Worm (Caenorhabditis elegans) whole organism, L4 larva: ENCODE results near the gene C28H8.5.
A peak's percentile ranks its signal among the peaks of the same experiment; 100 is the strongest.

ENCODE experiments used
- F37D6.2 ChIP-seq: sonication (generic microtip); optimal IDR thresholded peaks from 2 replicates; lab custom pipeline; 2016; ENCODE audit warnings: mild to moderate bottlenecking, missing genetic modification characterization, missing compliant biosample characterization
- T20F7.1 ChIP-seq: fragments of 200-800 bp; sonication (Bioruptor generic); optimal IDR thresholded peaks from 2 replicates; lab custom pipeline; 2018; ENCODE audit warnings: mild to moderate bottlenecking, missing genetic modification characterization, missing compliant biosample characterization
- T26A8.4 ChIP-seq: fragments of 200-800 bp; sonication (Bioruptor generic); IDR thresholded peaks from 2 replicates; pipeline ENCODE4 v1.3.6; 2022; ENCODE audit warnings: missing genetic modification characterization, missing compliant biosample characterization
- Y48G9A.11 ChIP-seq: fragments of 200-800 bp; sonication (Bioruptor generic); IDR thresholded peaks from 2 replicates; pipeline ENCODE4 v1.3.6; 2022; ENCODE audit warnings: missing genetic modification reagents, missing genetic modification characterization, missing compliant biosample characterization
- Y5F2A.4 ChIP-seq: fragments of 200-800 bp; sonication (Bioruptor generic); optimal IDR thresholded peaks from 2 replicates; lab custom pipeline; 2018; ENCODE audit warnings: mild to moderate bottlenecking, missing genetic modification characterization, missing compliant biosample characterization
- ZK337.2 ChIP-seq: fragments of 200-800 bp; sonication (Bioruptor generic); IDR thresholded peaks from 2 replicates; pipeline ENCODE4 v1.3.6; 2022; ENCODE audit warnings: missing genetic modification reagents, missing genetic modification characterization, missing compliant biosample characterization
- aha-1 ChIP-seq: fragments of 150-350 bp; peaks from one replicate; lab custom pipeline; 2014; ENCODE audit warnings: missing biosample characterization, missing genetic modification characterization
- attf-4 ChIP-seq: sonication (generic microtip); optimal IDR thresholded peaks from 3 replicates; lab custom pipeline; 2017; ENCODE audit warnings: missing biosample characterization, missing genetic modification characterization
- ceh-44 ChIP-seq: fragments of 200-800 bp; sonication (Bioruptor generic); IDR thresholded peaks from 2 replicates; pipeline ENCODE4 v1.3.6; 2022; ENCODE audit warnings: missing genetic modification reagents, missing genetic modification characterization, missing compliant biosample characterization
- daf-12 ChIP-seq: fragments of 150-350 bp; optimal IDR thresholded peaks from 2 replicates; lab custom pipeline; 2014; ENCODE audit warnings: missing biosample characterization, missing genetic modification reagents, missing genetic modification characterization
- daf-16 ChIP-seq, 3 experiments: sonication (generic microtip); optimal IDR thresholded peaks; 2 replicates each; lab custom pipeline; 2016 to 2017; ENCODE audit warnings: missing genetic modification characterization in 3 of 3, missing genetic modification reagents in 3 of 3, mild to moderate bottlenecking in 2 of 3, missing compliant biosample characterization in 2 of 3, missing biosample characterization in 1 of 3, moderate library complexity in 1 of 3
- dmd-6 ChIP-seq: fragments of 200-800 bp; sonication (Bioruptor generic); IDR thresholded peaks from 2 replicates; pipeline ENCODE4 v1.3.6; 2022; ENCODE audit warnings: missing genetic modification reagents, missing genetic modification characterization, missing compliant biosample characterization
- dmd-9 ChIP-seq: fragments of 200-800 bp; sonication (Bioruptor generic); IDR thresholded peaks from 2 replicates; pipeline ENCODE4 v1.3.6; 2022; ENCODE audit warnings: missing genetic modification reagents, missing genetic modification characterization, missing compliant biosample characterization
- duxl-1 ChIP-seq: sonication (generic microtip); optimal IDR thresholded peaks from 2 replicates; lab custom pipeline; 2016; ENCODE audit warnings: mild to moderate bottlenecking, missing genetic modification characterization, moderate library complexity, missing compliant biosample characterization; ENCODE audit not compliant: poor library complexity
- gei-8 ChIP-seq: fragments of 200-800 bp; sonication (Bioruptor generic); optimal IDR thresholded peaks from 2 replicates; lab custom pipeline; 2018; ENCODE audit warnings: mild to moderate bottlenecking, missing genetic modification characterization, missing compliant biosample characterization
- hlh-11 ChIP-seq: fragments of 200-800 bp; sonication (Bioruptor generic); optimal IDR thresholded peaks from 2 replicates; lab custom pipeline; 2018; ENCODE audit warnings: mild to moderate bottlenecking, missing genetic modification characterization, missing compliant biosample characterization
- hlh-30 ChIP-seq: sonication (generic microtip); optimal IDR thresholded peaks from 2 replicates; lab custom pipeline; 2017; ENCODE audit warnings: antibody characterized with exemption, mild to moderate bottlenecking, missing genetic modification characterization, missing compliant biosample characterization; ENCODE audit not compliant: insufficient read depth
- lin-15B ChIP-seq: fragments of 150-350 bp; sonication (generic microtip); optimal IDR thresholded peaks from 3 replicates; lab custom pipeline; 2014; ENCODE audit warnings: missing biosample characterization, missing genetic modification characterization
- lin-39 ChIP-seq: fragments of 150-350 bp; optimal IDR thresholded peaks from 2 replicates; lab custom pipeline; 2014; ENCODE audit warnings: missing biosample characterization, missing genetic modification reagents, missing genetic modification characterization
- lsy-2 ChIP-seq, 2 experiments: fragments of 150-350 bp in 1 of 2; sonication (generic microtip) in 1 of 2; optimal IDR thresholded peaks; 2 replicates each; lab custom pipeline; 2014 to 2017; ENCODE audit warnings: missing biosample characterization in 2 of 2, missing genetic modification characterization in 2 of 2
- madf-5 ChIP-seq, 2 experiments: fragments of 200-800 bp; sonication (Bioruptor generic); IDR thresholded peaks; 2 replicates each; pipeline ENCODE4 v1.3.6; 2022; ENCODE audit warnings: missing compliant biosample characterization in 2 of 2, missing genetic modification characterization in 2 of 2
- mdl-1 ChIP-seq, 2 experiments: fragments of 150-350 bp in 1 of 2; sonication (generic microtip) in 1 of 2; optimal IDR thresholded peaks; 2 replicates each; lab custom pipeline; 2014 to 2017; ENCODE audit warnings: missing biosample characterization in 2 of 2, missing genetic modification characterization in 2 of 2
- mep-1 ChIP-seq: fragments of 150-350 bp; sonication (generic microtip); optimal IDR thresholded peaks from 3 replicates; lab custom pipeline; 2014; ENCODE audit warnings: missing biosample characterization, missing genetic modification characterization
- mes-2 ChIP-seq: sonication (generic microtip); optimal IDR thresholded peaks from 2 replicates; lab custom pipeline; 2016; ENCODE audit warnings: missing genotype, mild to moderate bottlenecking, missing genetic modification characterization, missing compliant biosample characterization; ENCODE audit not compliant: poor library complexity, severe bottlenecking
- nhr-10 ChIP-seq: fragments of 150-350 bp; optimal IDR thresholded peaks from 2 replicates; lab custom pipeline; 2014; ENCODE audit warnings: missing biosample characterization, missing genetic modification characterization
- nhr-11 ChIP-seq: fragments of 150-350 bp; optimal IDR thresholded peaks from 2 replicates; lab custom pipeline; 2014; ENCODE audit warnings: missing biosample characterization, missing genetic modification characterization
- nhr-28 ChIP-seq: fragments of 150-350 bp; optimal IDR thresholded peaks from 2 replicates; lab custom pipeline; 2014; ENCODE audit warnings: missing biosample characterization, missing genetic modification characterization
- nhr-48 ChIP-seq: sonication (generic microtip); optimal IDR thresholded peaks from 2 replicates; lab custom pipeline; 2016; ENCODE audit warnings: mild to moderate bottlenecking, missing genetic modification characterization, missing compliant biosample characterization
- nhr-6 ChIP-seq: fragments of 150-350 bp; optimal IDR thresholded peaks from 2 replicates; lab custom pipeline; 2014; ENCODE audit warnings: missing biosample characterization, missing genetic modification characterization
- rbr-2 ChIP-seq: sonication (generic microtip); optimal IDR thresholded peaks from 2 replicates; lab custom pipeline; 2016; ENCODE audit warnings: missing genotype, missing genetic modification characterization, missing compliant biosample characterization
- saeg-2 ChIP-seq: fragments of 200-800 bp; sonication (Bioruptor generic); IDR thresholded peaks from 2 replicates; pipeline ENCODE4 v1.3.6; 2022; ENCODE audit warnings: missing genetic modification reagents, missing genetic modification characterization, missing compliant biosample characterization
- sdz-12 ChIP-seq: fragments of 200-800 bp; sonication (Bioruptor generic); optimal IDR thresholded peaks from 2 replicates; lab custom pipeline; 2018; ENCODE audit warnings: mild to moderate bottlenecking, missing genetic modification characterization, missing compliant biosample characterization
- set-16 ChIP-seq: fragments of 200-800 bp; sonication (Bioruptor generic); IDR thresholded peaks from 2 replicates; pipeline ENCODE4 v1.3.6; 2022; ENCODE audit warnings: missing genetic modification reagents, missing genetic modification characterization, missing compliant biosample characterization
- snpc-1.2 ChIP-seq: fragments of 200-800 bp; sonication (Bioruptor generic); IDR thresholded peaks from 2 replicates; pipeline ENCODE4 v1.3.6; 2022; ENCODE audit warnings: missing genetic modification reagents, missing genetic modification characterization, missing compliant biosample characterization
- tag-97 ChIP-seq: fragments of 200-800 bp; sonication (Bioruptor generic); IDR thresholded peaks from 2 replicates; pipeline ENCODE4 v1.3.6; 2022; ENCODE audit warnings: missing genetic modification characterization, missing compliant biosample characterization
- tra-1 ChIP-seq: fragments of 200-800 bp; sonication (Bioruptor generic); IDR thresholded peaks from 2 replicates; pipeline ENCODE4 v1.3.6; 2022; ENCODE audit warnings: missing genetic modification reagents, missing genetic modification characterization, missing compliant biosample characterization
- unc-62 ChIP-seq, 3 experiments: fragments of 150-350 bp in 1 of 3; sonication (generic microtip); optimal IDR thresholded peaks in 2 of 3; peaks in 1 of 3; 1 replicate in 1 of 3; 2 replicates in 2 of 3; lab custom pipeline; 2014 to 2017; ENCODE audit warnings: missing biosample characterization in 3 of 3, missing genetic modification characterization in 3 of 3, missing genetic modification reagents in 3 of 3, missing genotype in 1 of 3
- vab-7 ChIP-seq: fragments of 200-800 bp; sonication (Bioruptor generic); IDR thresholded peaks from 2 replicates; pipeline ENCODE4 v1.3.6; 2022; ENCODE audit warnings: missing genetic modification reagents, missing genetic modification characterization, missing compliant biosample characterization
- zfp-3 ChIP-seq: fragments of 200-800 bp; sonication (Bioruptor generic); conservative IDR thresholded peaks from 2 replicates; pipeline ENCODE4 v1.3.6; 2022; ENCODE audit warnings: missing genetic modification reagents, missing genetic modification characterization, missing compliant biosample characterization

Gene C28H8.5

ce11 chrIII:5835163-5835871 lies 48.8 kb upstream of the C28H8.5 start (continued):
- TF ChIP-seq lin-15B (tag; lab: Kevin White, UChicago): no peak
- TF ChIP-seq nhr-48 (tag; lab: Kevin White, UChicago): no peak
- peak in 1 of 2 experiments; percentile 1 for TF ChIP-seq daf-16 (GFP tag; optimal IDR thresholded peaks at IDR 0.05; lab: Kevin White, UChicago)
- TF ChIP-seq daf-16 (tag; optimal IDR thresholded peaks at IDR 0.05; lab: Kevin White, UChicago): peak; percentile 69
- TF ChIP-seq nhr-11 (tag; lab: Kevin White, UChicago): peak; percentile 25
- TF ChIP-seq set-16 (GFP tag; lab: Robert Waterston, UW): peak; percentile 50
- TF ChIP-seq dmd-6: peak; percentile 71
- TF ChIP-seq nhr-28 (tag; lab: Kevin White, UChicago): peak; percentile 92

ce11 chrIII:5836261-5836660 lies 47.8 kb upstream of the C28H8.5 start:
- TF ChIP-seq T26A8.4 (GFP tag; lab: Robert Waterston, UW) (no peak), lin-39 (tag; lab: Kevin White, UChicago) (no peak), mdl-1 (tag; optimal IDR thresholded peaks at IDR 0.05; lab: Kevin White, UChicago) (peak in 1 of 2 experiments; percentile 2), gei-8 (GFP tag; lab: Kevin White, UChicago) (no peak), dmd-9 (GFP tag; lab: Robert Waterston, UW) (no peak), daf-16 (GFP tag; optimal IDR thresholded peaks at IDR 0.05; lab: Kevin White, UChicago) (no peak), daf-16 (tag; optimal IDR thresholded peaks at IDR 0.05; lab: Kevin White, UChicago) (peak; percentile 30), unc-62 (GFP tag; optimal IDR thresholded peaks at IDR 0.05 in 1 of 2; lab: Kevin White, UChicago) (peak in 1 of 2 experiments; percentile 86), unc-62 (tag; optimal IDR thresholded peaks at IDR 0.05; lab: Kevin White, UChicago) (no peak)

- no peak for TF ChIP-seq lsy-2 (tag; optimal IDR thresholded peaks at IDR 0.05; lab: Kevin White, UChicago)
- no peak for TF ChIP-seq tag-97 (GFP tag; lab: Robert Waterston, UW)
- TF ChIP-seq hlh-30 (tag; lab: Kevin White, UChicago): no peak
- no peak for TF ChIP-seq daf-16 (GFP tag; optimal IDR thresholded peaks at IDR 0.05; lab: Kevin White, UChicago)
- no peak for TF ChIP-seq daf-16 (tag; optimal IDR thresholded peaks at IDR 0.05; lab: Kevin White, UChicago)
- TF ChIP-seq nhr-11 (tag; lab: Kevin White, UChicago): no peak
- TF ChIP-seq aha-1 (tag; lab: Kevin White, UChicago): no peak
- TF ChIP-seq ZK337.2 (GFP tag; lab: Robert Waterston, UW): 0 out of 2 replicates have a peak, but pooled peaks have one; percentile 15
- no peak for TF ChIP-seq daf-12 (tag; lab: Kevin White, UChicago)
- no peak for TF ChIP-seq vab-7 (GFP tag; lab: Robert Waterston, UW)
- no peak for TF ChIP-seq rbr-2
- TF ChIP-seq snpc-1.2: 0 out of 2 replicates have a peak, but pooled peaks have one; percentile 32
- TF ChIP-seq unc-62 (GFP tag; optimal IDR thresholded peaks at IDR 0.05 in 1 of 2; lab: Kevin White, UChicago): peak in 1 of 2 experiments; percentile 63
- no peak for TF ChIP-seq unc-62 (tag; optimal IDR thresholded peaks at IDR 0.05; lab: Kevin White, UChicago)
- TF ChIP-seq madf-5 (GFP tag; IDR thresholded peaks at IDR 0.05; lab: Robert Waterston, UW): no peak
Measured at ce11 chrIII:5836816-5837215, 47.3 kb upstream of the C28H8.5 start, which contains the start of gene W04D12.1. Gene W04D12.1 (plus strand): TSS chrIII:5836926.

ce11 chrIII:5838159-5839046 lies 45.7 kb upstream of the C28H8.5 start:
- TF ChIP-seq nhr-48 (tag; lab: Kevin White, UChicago) (peak; percentile 81), F37D6.2 (tag; lab: Kevin White, UChicago) (no peak), hlh-11 (tag; lab: Kevin White, UChicago) (peak; percentile 93), T20F7.1 (GFP tag; lab: Kevin White, UChicago) (peak; percentile 74), duxl-1 (peak; percentile 15), saeg-2 (no peak), attf-4 (no peak), ceh-44 (GFP tag; lab: Robert Waterston, UW) (no peak), dmd-6 (peak; percentile 95), zfp-3 (0 out of 2 replicates have a peak, but pooled peaks have one; percentile 31), Y5F2A.4 (GFP tag; lab: Kevin White, UChicago) (no peak), tra-1 (peak; percentile 58; the same call in 1 of the 2 replicates), vab-7 (GFP tag; lab: Robert Waterston, UW) (no peak), mes-2 (tag; lab: Kevin White, UChicago) (peak; percentile 30), nhr-6 (peak; percentile 67), Y48G9A.11 (no peak), nhr-10 (tag; lab: Kevin White, UChicago) (peak; percentile 52), sdz-12 (no peak), mep-1 (tag; lab: Kevin White, UChicago) (peak; percentile 72)
